Fruit fly (Drosophila melanogaster): ENCODE measurements around the gene CG7888.
A peak's percentile ranks its signal among the peaks of the same experiment; 100 is the strongest.

Gene CG7888

dm6 chr3L:11031784-11032183, 22.1 kb upstream of the CG7888 start:
- TF ChIP-seq Gug (GFP tag; IDR thresholded peaks at IDR 0.05) (peak; percentile 29; the same call in 1 of the 2 replicates), Ets21C (GFP tag; optimal IDR thresholded peaks at IDR 0.05) (no peak), Lpt (GFP tag; optimal IDR thresholded peaks at IDR 0.05) (peak; percentile 25), CG6854 (GFP tag; optimal IDR thresholded peaks at IDR 0.05) (no peak), CG9139 (GFP tag; optimal IDR thresholded peaks at IDR 0.05) (peak; percentile 18), CG8119 (GFP tag; IDR thresholded peaks at IDR 0.05) (peak; percentile 77), CG11762 (GFP tag; optimal IDR thresholded peaks at IDR 0.05; ENCODE audit: insufficient read depth) (no peak), svp (GFP tag) (peak; percentile 65), CG3032 (tag; optimal IDR thresholded peaks at IDR 0.05) (peak; percentile 51), Smox (GFP tag; optimal IDR thresholded peaks at IDR 0.05) (no peak), net (GFP tag; optimal IDR thresholded peaks at IDR 0.05) (no peak), CG31627 (GFP tag; optimal IDR thresholded peaks at IDR 0.05) (no peak), vri (GFP tag; optimal IDR thresholded peaks at IDR 0.05) (no peak), CG15336 (GFP tag; IDR thresholded peaks at IDR 0.05) (peak; percentile 79), CG6276 (GFP tag; optimal IDR thresholded peaks at IDR 0.05) (peak; percentile 59), CG11902 (GFP tag; optimal IDR thresholded peaks at IDR 0.05) (no peak), dsx (GFP tag; optimal IDR thresholded peaks at IDR 0.05; ENCODE audit: poor library complexity, severe bottlenecking) (peak; percentile 49), dac (GFP tag; optimal IDR thresholded peaks at IDR 0.05) (peak; percentile 21), CG3919 (GFP tag; optimal IDR thresholded peaks at IDR 0.05) (peak; percentile 47), Eip93F (GFP tag; optimal IDR thresholded peaks at IDR 0.05) (no peak), cyc (GFP tag; optimal IDR thresholded peaks at IDR 0.05) (no peak), CG6163 (GFP tag; IDR thresholded peaks at IDR 0.05) (peak; percentile 59; the same call in 1 of the 3 replicates), Eip78C (GFP tag) (peak; percentile 79), CG7368 (GFP tag; optimal IDR thresholded peaks at IDR 0.05) (no peak), achi (GFP tag; optimal IDR thresholded peaks at IDR 0.05) (peak; percentile 44), pdm3 (GFP tag; optimal IDR thresholded peaks at IDR 0.05) (no peak), OdsH (GFP tag; optimal IDR thresholded peaks at IDR 0.05) (peak; percentile 35), topi (GFP tag; optimal IDR thresholded peaks at IDR 0.05) (no peak), Sox102F (GFP tag; optimal IDR thresholded peaks at IDR 0.05) (no peak), lz (GFP tag; optimal IDR thresholded peaks at IDR 0.05) (no peak), Met (GFP tag; optimal IDR thresholded peaks at IDR 0.05) (no peak), ss (GFP tag; optimal IDR thresholded peaks at IDR 0.05) (peak; percentile 20 to 35), salr (GFP tag; optimal IDR thresholded peaks at IDR 0.05) (peak in 1 of 2 experiments; percentile 39), CG10631 (GFP tag; optimal IDR thresholded peaks at IDR 0.05) (peak; percentile 54), Hr39 (GFP tag; optimal IDR thresholded peaks at IDR 0.05) (no peak), Sox14 (GFP tag; optimal IDR thresholded peaks at IDR 0.05) (no peak), CG32006 (GFP tag; optimal IDR thresholded peaks at IDR 0.05) (peak; percentile 74), CG6792 (GFP tag; optimal IDR thresholded peaks at IDR 0.05) (peak; percentile 13), fd85E (GFP tag; optimal IDR thresholded peaks at IDR 0.05) (no peak), Ets96B (tag; optimal IDR thresholded peaks at IDR 0.05) (peak; percentile 62), CG34406 (GFP tag; optimal IDR thresholded peaks at IDR 0.05) (peak; percentile 46), eg (GFP tag; IDR thresholded peaks at IDR 0.05) (peak; percentile 67), CG11294 (GFP tag; IDR thresholded peaks at IDR 0.05) (no peak), CG10669 (GFP tag; optimal IDR thresholded peaks at IDR 0.05) (peak; percentile 43), spab (GFP tag; optimal IDR thresholded peaks at IDR 0.05) (peak; percentile 14), CG6808 (GFP tag; optimal IDR thresholded peaks at IDR 0.05) (peak; percentile 29), fkh (GFP tag; optimal IDR thresholded peaks at IDR 0.05) (no peak), Sox15 (GFP tag; optimal IDR thresholded peaks at IDR 0.05) (no peak), Blimp-1 (GFP tag; optimal IDR thresholded peaks at IDR 0.05) (no peak), esn (GFP tag; optimal IDR thresholded peaks at IDR 0.05) (no peak), Eip75B (GFP tag; optimal IDR thresholded peaks at IDR 0.05) (no peak), acj6 (GFP tag; optimal IDR thresholded peaks at IDR 0.05) (peak; percentile 10), CG8632 (GFP tag; optimal IDR thresholded peaks at IDR 0.05) (peak; percentile 45)
